Worm (Caenorhabditis elegans) whole organism, early embryonic: Measurements from ENCODE around the gene sre-5.

ENCODE experiments used
- aly-1 ChIP-seq: sonication (generic microtip); optimal IDR thresholded peaks from 2 replicates; lab custom pipeline; 2016; ENCODE audit warnings: missing genetic modification characterization, missing compliant biosample characterization
- ama-1 ChIP-seq: fragments of 150-350 bp; optimal IDR thresholded peaks from 2 replicates; lab custom pipeline; 2014
- ceh-13 ChIP-seq: fragments of 200-800 bp; sonication (Bioruptor generic); optimal IDR thresholded peaks from 2 replicates; lab custom pipeline; 2018; ENCODE audit warnings: mild to moderate bottlenecking, missing genetic modification characterization, missing compliant biosample characterization
- ceh-36 ChIP-seq: sonication (generic microtip); optimal IDR thresholded peaks from 2 replicates; lab custom pipeline; 2016; ENCODE audit warnings: missing genetic modification characterization, inconsistent platforms, missing compliant biosample characterization
- pes-1 ChIP-seq: fragments of 200-800 bp; sonication (Bioruptor generic); IDR thresholded peaks from 2 replicates; pipeline ENCODE4 v1.3.6; 2022; ENCODE audit warnings: missing genetic modification reagents, missing genetic modification characterization, missing compliant biosample characterization
- tra-4 ChIP-seq: sonication (generic microtip); optimal IDR thresholded peaks from 2 replicates; lab custom pipeline; 2017; ENCODE audit warnings: missing genetic modification characterization, missing compliant biosample characterization

- TF ChIP-seq ama-1 (no peak), tra-4 (no peak), ceh-36 (tag; lab: Kevin White, UChicago) (no peak), aly-1 (tag; lab: Kevin White, UChicago) (no peak), ceh-13 (GFP tag; lab: Kevin White, UChicago) (no peak), pes-1 (GFP tag; lab: Robert Waterston, UW) (no peak)
These were observed 25.1 kb upstream of the sre-5 start, which contains the start of gene B0212.3 for ce11 chrIV:3539872-3540271.
